Fruit fly (Drosophila melanogaster): Measurements from ENCODE around the gene CG32640.

Gene CG32640

DNA sequence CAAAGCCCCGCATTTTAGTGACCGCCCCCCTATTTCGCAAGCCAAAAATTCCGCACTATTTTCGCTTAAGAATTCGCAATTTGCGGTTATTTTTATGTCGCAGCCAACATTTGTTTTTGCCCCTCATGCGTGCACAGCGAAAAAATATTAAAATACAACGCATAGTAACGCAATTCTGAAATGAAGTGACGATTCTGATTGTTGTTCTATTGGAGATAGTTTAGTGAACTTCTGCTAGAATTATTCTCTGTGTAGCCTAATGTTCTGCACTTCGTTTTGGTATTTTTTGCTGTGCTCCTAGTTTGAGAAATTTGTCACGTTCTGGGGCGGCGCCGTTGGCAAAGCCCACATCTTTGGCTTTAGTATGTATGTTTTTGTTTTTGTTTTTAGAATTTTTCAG, 44.0 kb downstream of the CG32640 start:
- TF ChIP-seq CG9932 (GFP tag; IDR thresholded peaks at IDR 0.05) (no peak), Drgx (GFP tag; IDR thresholded peaks at IDR 0.05) (peak; percentile 45), ab (GFP tag; optimal IDR thresholded peaks at IDR 0.05) (no peak), Side (GFP tag; optimal IDR thresholded peaks at IDR 0.05) (no peak), Med (GFP tag) (peak; percentile 40)

DNA sequence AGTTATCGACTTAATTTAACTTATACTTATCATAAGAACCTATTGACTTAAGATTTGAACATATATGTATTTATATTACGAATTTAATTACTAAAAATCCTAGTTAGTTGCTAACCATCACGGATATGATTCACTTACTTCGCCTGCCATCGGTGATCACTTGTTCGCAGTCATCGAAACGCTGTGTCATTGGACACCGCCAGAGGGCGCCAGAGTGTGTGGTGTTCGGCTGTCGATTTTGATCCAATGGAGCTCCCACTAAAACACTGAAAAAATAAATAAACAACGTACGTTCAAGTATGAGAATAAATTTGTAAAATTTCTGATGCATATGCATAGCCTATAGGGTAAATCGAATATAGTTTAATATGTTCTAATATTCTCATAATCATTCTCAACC, 47.0 kb downstream of the CG32640 start:
- no peak for TF ChIP-seq tll (GFP tag; optimal IDR thresholded peaks at IDR 0.05)
- peak; percentile 85 for TF ChIP-seq CTCF (GFP tag; optimal IDR thresholded peaks at IDR 0.05)
- no peak for TF ChIP-seq Jarid2 (GFP tag; optimal IDR thresholded peaks at IDR 0.05)
- TF ChIP-seq CG10366 (GFP tag; IDR thresholded peaks at IDR 0.05): no peak
- TF ChIP-seq CG10959 (GFP tag; IDR thresholded peaks at IDR 0.05): no peak
- no peak for TF ChIP-seq Spps (tag; optimal IDR thresholded peaks at IDR 0.05)
- TF ChIP-seq dati (GFP tag; IDR thresholded peaks at IDR 0.05): no peak
- no peak for TF ChIP-seq odd (GFP tag; optimal IDR thresholded peaks at IDR 0.05)
- TF ChIP-seq so (GFP tag; IDR thresholded peaks at IDR 0.05): no peak
- no peak for TF ChIP-seq H15 (GFP tag; IDR thresholded peaks at IDR 0.05)
- no peak for TF ChIP-seq sima (GFP tag; optimal IDR thresholded peaks at IDR 0.05)
- no peak for TF ChIP-seq lola (GFP tag; optimal IDR thresholded peaks at IDR 0.05)
- no peak for TF ChIP-seq Bteb2 (GFP tag; optimal IDR thresholded peaks at IDR 0.05)
- TF ChIP-seq ewg (GFP tag; optimal IDR thresholded peaks at IDR 0.05): no peak
- no peak for TF ChIP-seq CG17802 (tag; optimal IDR thresholded peaks at IDR 0.05)
- TF ChIP-seq CG6654 (GFP tag; optimal IDR thresholded peaks at IDR 0.05): no peak
- TF ChIP-seq wek (GFP tag; optimal IDR thresholded peaks at IDR 0.05): no peak
- TF ChIP-seq CG17361 (GFP tag; IDR thresholded peaks at IDR 0.05): 0 out of 3 replicates have a peak, but pooled peaks have one; percentile 10
- TF ChIP-seq pfk (GFP tag; optimal IDR thresholded peaks at IDR 0.05): no peak
- TF ChIP-seq CG3995 (GFP tag; optimal IDR thresholded peaks at IDR 0.05): no peak
- TF ChIP-seq chif (GFP tag; optimal IDR thresholded peaks at IDR 0.05): no peak
- TF ChIP-seq gfzf (GFP tag; optimal IDR thresholded peaks at IDR 0.05): no peak
- peak; percentile 17 for TF ChIP-seq stwl (tag; optimal IDR thresholded peaks at IDR 0.05)

DNA sequence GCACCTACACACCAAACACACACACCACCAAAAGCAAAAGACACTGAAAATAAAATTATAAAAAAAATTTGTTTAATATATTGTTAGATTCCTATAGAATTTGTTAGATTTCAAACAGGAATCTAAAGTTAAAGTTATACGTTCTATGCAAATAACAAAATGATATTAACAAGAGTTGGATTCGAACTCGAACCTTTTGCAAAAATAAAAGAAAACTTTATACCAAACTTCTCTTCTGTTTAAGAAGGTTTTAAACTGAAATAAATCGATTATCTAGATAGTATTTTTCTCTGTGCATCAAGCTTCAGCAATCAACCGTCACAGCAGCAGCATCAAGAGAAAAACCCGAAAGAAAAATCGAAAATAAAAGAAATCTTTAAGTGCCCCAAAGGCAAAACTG, 48.7 kb downstream of the CG32640 start:
- TF ChIP-seq tap (tag; optimal IDR thresholded peaks at IDR 0.05) (peak; percentile 41), CG11398 (GFP tag; optimal IDR thresholded peaks at IDR 0.05) (no peak), CoRest (tag; optimal IDR thresholded peaks at IDR 0.05) (peak; percentile 46), D (optimal IDR thresholded peaks at IDR 0.05) (no peak), D (GFP tag; optimal IDR thresholded peaks at IDR 0.05) (peak; percentile 23), oc (tag; optimal IDR thresholded peaks at IDR 0.05) (peak; percentile 9), Eip74EF (GFP tag; optimal IDR thresholded peaks at IDR 0.05) (peak in 1 of 2 experiments; percentile 2), schlank (tag; optimal IDR thresholded peaks at IDR 0.05) (no peak), vvl (GFP tag; IDR thresholded peaks at IDR 0.05) (no peak), Hr51 (GFP tag; optimal IDR thresholded peaks at IDR 0.05) (peak in 1 of 2 experiments; percentile 66), ATbp (GFP tag; optimal IDR thresholded peaks at IDR 0.05) (peak; percentile 16), Chrac-16 (GFP tag; optimal IDR thresholded peaks at IDR 0.05) (no peak), CG6765 (GFP tag; optimal IDR thresholded peaks at IDR 0.05) (no peak), row (GFP tag; IDR thresholded peaks at IDR 0.05) (peak; percentile 34; the same call in 1 of the 3 replicates), Meics (GFP tag; optimal IDR thresholded peaks at IDR 0.05) (peak; percentile 22), Sin3A (optimal IDR thresholded peaks at IDR 0.05) (no peak), Elba2 (GFP tag; optimal IDR thresholded peaks at IDR 0.05) (no peak), CG11504 (tag; optimal IDR thresholded peaks at IDR 0.05) (peak; percentile 73), nmo (GFP tag; optimal IDR thresholded peaks at IDR 0.05) (peak; percentile 50), CG8944 (GFP tag; optimal IDR thresholded peaks at IDR 0.05) (no peak), CG30403 (GFP tag; optimal IDR thresholded peaks at IDR 0.05) (peak; percentile 38), Ssrp (tag; optimal IDR thresholded peaks at IDR 0.05) (peak; percentile 44), CG4424 (GFP tag; optimal IDR thresholded peaks at IDR 0.05) (peak; percentile 30)

All from whole organism, embryonic.